Fruit fly (Drosophila melanogaster) S2 (cell line): ENCODE data around the gene frc.

Experiments
- CG8478 ChIP-seq: fragments of >200 bp; optimal IDR thresholded peaks from 2 replicates; lab custom pipeline; 2018
- CTCF ChIP-seq, 2 experiments: fragments of >200 bp; optimal IDR thresholded peaks; 2 replicates each; lab custom pipeline; 2018

frc gene

DNA sequence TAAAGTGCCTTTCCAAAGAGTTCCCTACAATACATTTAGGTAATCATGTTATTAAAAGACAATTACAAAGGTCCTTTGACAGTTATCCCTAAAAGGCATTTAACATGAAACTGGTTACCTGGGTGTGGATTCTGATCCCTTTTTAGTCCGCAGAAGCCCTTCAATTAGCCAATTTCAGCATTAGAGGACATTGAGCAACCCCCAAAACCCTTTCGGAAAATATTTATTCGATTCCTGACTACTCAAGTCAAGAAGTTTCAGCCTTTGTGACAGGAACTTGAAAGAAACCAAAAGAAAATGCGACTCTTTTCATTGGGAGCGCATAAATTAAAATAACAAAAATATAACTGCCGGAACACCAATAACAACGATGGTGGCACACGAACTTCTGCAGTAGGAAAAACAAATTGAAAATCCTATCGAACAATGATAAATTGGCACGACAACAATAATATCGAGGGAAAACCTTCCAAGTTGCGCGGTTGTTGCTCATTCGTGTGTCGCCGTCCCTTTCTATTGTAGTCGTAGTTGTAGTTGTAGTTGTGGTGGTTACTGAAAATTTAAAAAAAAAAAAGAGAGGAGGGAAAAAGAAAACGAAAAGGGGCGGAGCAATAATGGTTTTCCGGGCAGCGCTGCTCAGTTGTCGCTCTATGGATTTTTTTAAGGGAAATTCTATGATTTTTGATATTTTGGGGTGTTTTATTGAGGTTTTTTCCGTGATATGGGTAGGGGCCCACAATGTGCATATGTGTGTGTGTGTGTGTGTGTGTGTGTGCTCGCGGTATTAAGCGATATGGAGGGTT lies 12.8 kb upstream of the frc start:
- TF ChIP-seq CTCF (optimal IDR thresholded peaks at IDR 0.05; lab: Kevin White, UChicago) (no peak), CG8478 (lab: Kevin White, UChicago) (no peak)

DNA sequence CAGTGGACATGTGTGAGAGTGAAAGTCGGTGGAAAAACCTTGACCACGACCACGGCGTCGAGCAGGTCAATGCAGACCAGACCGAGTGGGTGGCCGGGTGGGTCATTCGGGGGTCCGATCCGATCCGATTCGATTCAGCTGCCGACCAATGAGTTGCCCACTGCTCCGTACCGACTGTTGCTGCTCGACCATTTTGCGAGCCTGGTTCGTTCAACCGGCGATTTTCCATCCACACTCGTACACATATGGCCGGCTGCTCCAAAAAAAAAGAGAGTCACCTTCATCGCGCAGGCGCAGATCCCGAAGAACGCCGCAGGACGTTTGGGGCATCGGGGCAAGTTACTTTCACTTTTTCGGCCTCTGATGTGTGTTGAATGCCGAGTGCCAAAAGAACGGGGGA lies 11.6 kb upstream of the frc start:
- TF ChIP-seq CTCF (optimal IDR thresholded peaks at IDR 0.05; lab: Kevin White, UChicago) (no peak), CG8478 (lab: Kevin White, UChicago) (no peak)

DNA sequence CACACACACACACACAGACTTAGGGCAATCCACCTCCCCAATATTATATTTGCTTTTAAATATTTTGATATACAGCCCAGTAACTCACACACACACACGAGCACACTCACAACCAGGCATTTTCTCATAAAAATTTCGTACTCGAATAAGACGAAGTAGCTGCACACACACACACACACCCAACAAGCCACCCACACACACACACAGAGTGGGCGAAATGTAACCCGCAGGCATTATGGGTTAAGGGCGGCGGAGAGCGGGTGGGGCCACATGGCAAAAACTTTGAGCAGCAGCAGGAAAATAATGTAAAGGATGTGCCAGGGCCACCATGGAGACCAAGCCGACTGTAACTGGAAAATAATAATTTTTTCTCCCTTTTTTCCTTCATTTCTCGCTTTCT lies 8.6 kb upstream of the frc start:
- TF ChIP-seq CTCF (optimal IDR thresholded peaks at IDR 0.05; lab: Kevin White, UChicago), result no peak
- TF ChIP-seq CG8478 (lab: Kevin White, UChicago), result no peak

DNA sequence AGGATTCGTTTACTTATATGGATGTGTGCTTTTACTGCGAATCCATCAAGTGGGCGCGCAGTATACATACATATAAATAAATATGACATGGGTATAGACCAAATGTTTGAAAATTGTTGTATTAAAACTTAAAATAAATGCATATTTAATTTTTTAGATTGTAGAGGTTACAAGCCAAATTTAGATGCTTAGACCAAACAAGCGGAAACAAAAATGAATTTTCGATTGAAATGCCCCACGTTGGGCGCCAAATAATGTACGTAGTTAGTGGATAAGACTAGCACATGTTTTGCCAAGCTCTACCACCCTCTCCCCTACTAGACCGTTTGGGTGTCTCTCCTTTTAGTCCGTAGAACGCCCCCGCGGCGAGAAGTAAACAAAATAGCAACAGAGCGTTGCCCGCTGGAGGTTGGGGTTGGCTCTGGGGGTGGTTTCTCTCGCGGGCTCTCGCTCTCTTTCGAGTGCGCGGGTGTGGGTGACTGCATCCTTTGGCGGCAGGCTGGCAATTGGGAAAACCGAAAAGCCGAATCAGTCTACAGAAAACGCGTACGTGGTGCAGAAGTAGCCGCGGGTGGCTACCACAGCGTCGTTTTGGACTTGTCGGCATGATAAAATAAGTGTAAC lies 6.0 kb upstream of the frc start, which contains the start of gene CG18265:
Gene CG18265 (plus strand): TSS at position 530 of the 624 bp plus-strand sequence.
- TF ChIP-seq CG8478 (lab: Kevin White, UChicago), result no peak
- no peak for TF ChIP-seq CTCF (optimal IDR thresholded peaks at IDR 0.05; lab: Kevin White, UChicago)

DNA sequence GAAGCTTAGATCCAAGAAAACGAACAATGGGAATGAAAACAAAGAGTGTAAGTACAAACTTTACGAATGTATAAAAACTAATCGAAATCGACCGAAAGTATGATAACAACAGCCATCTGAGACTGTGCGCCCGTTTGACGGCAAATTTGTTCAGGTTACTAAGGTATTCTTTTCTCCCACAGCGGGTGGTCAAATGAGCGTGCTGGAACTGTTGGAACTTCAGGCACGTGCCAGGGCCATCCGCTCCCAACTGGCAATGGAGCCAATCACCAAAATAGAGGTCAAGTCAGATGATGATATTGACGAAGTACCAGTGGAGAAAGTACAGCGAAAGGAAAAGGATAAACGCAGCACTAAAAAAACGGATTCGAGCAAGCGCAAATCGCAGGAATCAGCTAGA lies 3.3 kb upstream of the frc start, which contains the start of gene CG12229:
Gene CG12229 (minus strand): TSS at position 101 of the 400 bp plus-strand sequence.
- no peak for TF ChIP-seq CG8478 (lab: Kevin White, UChicago)
- no peak for TF ChIP-seq CTCF (optimal IDR thresholded peaks at IDR 0.05; lab: Kevin White, UChicago)

DNA sequence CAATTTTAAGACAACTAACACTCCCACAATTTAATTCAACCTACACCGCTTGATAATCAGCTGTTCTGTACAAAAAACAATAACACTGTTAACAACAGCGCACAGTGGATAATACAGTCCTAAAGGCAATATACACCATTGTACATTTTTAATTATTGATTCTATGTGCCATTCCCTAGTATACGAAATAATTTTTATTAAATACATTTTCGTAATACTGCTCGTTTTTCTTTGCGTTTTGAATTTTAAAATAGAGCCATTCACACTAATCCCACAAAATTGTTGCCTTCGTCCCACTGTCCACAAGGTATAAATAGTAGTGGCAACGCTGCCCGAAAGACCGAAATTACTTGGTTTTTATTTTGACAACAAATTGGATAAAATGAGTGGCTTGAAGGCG lies 565 bp upstream of the frc start, which contains the start of the genes Coq4 and CG32176:
Gene Coq4 (minus strand): TSS at position 67 of the 400 bp plus-strand sequence.
Gene CG32176 (plus strand): TSS at position 314 of the 400 bp plus-strand sequence.
- no peak for TF ChIP-seq CG8478 (lab: Kevin White, UChicago)
- no peak for TF ChIP-seq CTCF (optimal IDR thresholded peaks at IDR 0.05; lab: Kevin White, UChicago)

DNA sequence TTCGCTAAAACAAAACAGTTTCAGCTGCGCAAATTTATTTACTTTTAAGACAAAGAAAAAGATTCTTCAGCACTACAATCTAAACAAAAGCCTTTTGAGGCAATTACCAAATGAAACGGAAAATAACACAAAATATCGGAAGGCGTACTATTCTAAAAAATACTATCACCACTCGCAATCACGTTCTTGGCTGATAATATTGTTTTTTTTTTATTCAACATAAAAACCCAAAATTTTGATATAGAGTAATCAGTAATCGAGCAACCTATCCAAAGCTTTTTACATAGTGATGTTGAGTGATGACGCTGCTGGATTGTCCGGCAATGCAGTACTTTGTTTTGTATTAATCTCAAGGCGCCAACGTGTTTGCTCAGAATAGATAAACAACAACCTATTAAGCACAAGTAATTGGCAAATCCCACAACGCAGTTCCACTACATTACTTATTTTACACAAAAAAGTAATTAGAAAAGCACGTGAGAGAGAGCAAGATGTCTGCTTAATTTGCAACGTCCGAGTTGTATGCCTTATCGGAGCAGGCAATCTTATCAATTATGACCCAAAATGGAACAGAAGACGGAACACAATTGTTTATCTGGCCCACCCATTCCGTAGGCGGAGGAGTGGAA lies 1.9 kb downstream of the frc start:
- no peak for TF ChIP-seq CG8478 (lab: Kevin White, UChicago)
- no peak for TF ChIP-seq CTCF (optimal IDR thresholded peaks at IDR 0.05; lab: Kevin White, UChicago)

DNA sequence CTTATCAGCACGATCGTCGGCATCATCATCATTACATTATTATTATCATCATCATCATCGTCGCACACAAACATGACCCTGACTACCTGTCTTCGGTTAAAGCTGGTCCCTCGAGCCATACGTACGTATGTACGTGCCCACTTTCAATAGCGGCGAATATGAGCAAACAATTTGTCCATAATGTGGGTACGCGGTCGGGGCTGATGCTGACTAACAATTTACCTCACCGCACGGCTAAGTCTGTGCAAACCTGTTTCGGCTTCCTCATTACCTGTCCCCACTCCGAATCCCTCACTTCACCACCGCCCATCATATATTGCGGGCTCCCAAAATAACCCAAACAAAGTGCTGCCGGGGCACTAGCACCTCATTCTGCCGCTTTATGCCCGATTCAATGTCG lies 2.6 kb downstream of the frc start:
- TF ChIP-seq CTCF (optimal IDR thresholded peaks at IDR 0.05; lab: Kevin White, UChicago) (no peak), CG8478 (lab: Kevin White, UChicago) (no peak)

DNA sequence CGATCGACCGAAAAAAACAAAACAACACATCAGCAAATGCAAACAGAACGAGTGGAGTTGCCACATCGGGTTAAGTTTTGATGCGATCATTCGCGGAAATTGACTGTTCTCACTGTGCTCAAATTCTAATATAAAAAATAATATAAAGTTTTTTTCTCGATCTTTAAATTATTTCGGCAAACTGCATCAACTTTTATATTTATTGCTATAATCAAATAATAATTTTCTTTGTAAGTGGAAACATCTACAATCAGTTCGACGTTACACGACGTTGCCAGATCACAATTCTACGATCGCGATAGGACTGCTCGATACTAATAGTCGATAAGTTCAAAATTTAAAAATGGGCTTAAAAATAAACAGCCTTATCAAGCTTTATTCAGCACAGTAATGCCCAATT lies 4.2 kb downstream of the frc start, which contains the start of gene Gorab:
Gene Gorab (minus strand): TSS at position 58 of the 400 bp plus-strand sequence.
- TF ChIP-seq CG8478 (lab: Kevin White, UChicago), result no peak
- TF ChIP-seq CTCF (optimal IDR thresholded peaks at IDR 0.05; lab: Kevin White, UChicago), result no peak

DNA sequence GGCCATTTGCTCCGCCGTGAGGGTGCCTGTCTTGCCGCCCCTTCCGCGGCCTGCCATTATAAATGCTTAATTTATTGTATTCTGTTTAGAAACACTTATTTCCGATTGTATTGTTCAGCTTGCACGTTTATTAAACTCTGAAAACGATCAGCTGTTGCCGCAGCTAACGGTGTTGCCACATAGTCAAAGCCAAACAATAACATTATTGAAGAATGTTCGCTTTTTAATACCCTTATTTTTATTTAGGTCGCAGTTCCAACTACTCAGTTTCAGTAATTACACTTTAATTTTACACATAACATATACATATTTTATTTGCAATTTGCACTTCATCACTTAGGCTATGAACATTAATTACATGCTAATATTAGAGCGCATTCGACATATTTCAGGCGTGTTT lies 6.0 kb downstream of the frc start, which contains the start of gene Polr3G:
Gene Polr3G (minus strand): TSS at position 118 of the 400 bp plus-strand sequence.
- no peak for TF ChIP-seq CTCF (optimal IDR thresholded peaks at IDR 0.05; lab: Kevin White, UChicago)
- TF ChIP-seq CG8478 (lab: Kevin White, UChicago), result no peak

DNA sequence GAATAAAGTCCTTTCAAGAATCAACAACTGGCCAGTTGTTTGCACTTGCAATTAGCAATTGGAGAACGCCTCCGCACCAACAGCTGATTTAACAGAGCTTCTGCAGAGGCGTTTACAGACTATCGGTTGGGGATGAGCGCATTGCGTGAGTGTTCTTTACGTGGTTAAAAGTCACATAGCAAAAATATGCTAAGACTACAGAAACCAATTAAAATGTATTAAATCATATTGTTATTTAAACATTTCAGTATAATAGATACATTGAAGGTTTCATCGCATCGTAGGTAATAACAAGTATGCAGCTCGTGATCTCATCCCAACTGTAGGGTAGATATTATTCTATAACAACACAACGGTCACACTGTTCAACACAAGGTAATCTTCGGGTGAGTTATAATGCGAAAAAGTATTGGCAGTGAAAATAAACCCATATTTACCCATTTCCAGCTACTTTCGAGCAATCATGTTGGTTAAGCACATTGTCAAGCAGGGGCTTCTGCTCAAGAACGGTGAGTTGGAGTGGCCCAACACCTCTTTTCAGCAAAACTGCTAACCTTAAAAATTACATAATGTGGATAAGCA lies 7.8 kb downstream of the frc start, which contains the start of the genes Sec3 and COX7B:
Gene Sec3 (minus strand): TSS at position 86 of the 582 bp plus-strand sequence.
Gene COX7B (plus strand): TSS at position 346 of the 582 bp plus-strand sequence.
- no peak for TF ChIP-seq CG8478 (lab: Kevin White, UChicago)

DNA sequence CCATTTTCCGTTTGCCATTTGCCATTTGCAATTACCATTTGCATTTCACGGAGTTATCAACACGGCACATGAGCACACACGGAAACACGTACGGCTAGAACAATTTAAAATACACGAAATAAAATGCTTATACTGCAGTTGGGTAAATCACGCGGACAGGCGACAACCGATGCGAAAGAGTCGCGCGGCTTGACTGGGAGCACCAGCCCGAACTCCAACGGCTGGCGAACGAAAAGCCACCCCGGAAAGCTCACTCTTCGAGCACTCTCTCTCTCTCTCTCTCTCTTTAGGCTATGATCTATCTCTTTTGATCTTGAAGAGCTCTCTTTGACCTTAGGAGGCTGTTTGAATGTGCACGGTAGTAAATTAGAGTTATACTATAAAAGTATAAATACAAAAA lies 11.7 kb downstream of the frc start, which contains the start of gene blot:
Gene blot (minus strand): TSS at position 196 of the 400 bp plus-strand sequence.
- TF ChIP-seq CG8478 (lab: Kevin White, UChicago) (no peak), CTCF (optimal IDR thresholded peaks at IDR 0.05; lab: Kevin White, UChicago) (no peak)

DNA sequence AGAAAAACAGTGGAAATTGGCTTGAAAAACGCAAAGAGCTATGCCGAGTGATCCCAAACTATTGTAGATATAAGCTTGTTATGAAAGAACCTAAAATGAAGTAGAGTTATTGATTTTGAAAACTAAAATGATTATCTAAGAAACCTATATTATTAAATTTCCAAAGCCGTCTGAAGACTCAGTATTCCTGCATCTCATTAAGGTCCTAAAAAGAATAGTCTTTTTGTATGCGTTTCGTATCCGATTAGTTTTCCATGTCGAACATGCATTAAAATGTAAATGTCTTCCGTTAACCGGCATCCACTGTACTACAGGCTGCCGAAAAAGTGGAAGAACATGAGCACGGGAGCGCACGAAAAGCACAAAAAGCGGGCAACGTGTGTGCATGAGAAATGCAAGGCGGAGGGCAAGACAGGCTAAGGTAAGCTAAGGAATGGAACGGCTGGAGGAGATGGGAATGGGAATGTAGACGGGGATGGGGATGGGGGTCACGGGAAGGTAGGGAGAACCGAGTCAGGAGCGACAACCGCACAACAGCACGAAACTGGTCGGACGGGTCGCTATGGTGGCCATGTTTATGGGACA lies 12.3 kb downstream of the frc start:
- no peak for TF ChIP-seq CG8478 (lab: Kevin White, UChicago)
- TF ChIP-seq CTCF (optimal IDR thresholded peaks at IDR 0.05; lab: Kevin White, UChicago), result no peak
